Fruit fly (Drosophila melanogaster) whole organism, wandering third instar larva: ENCODE data around the gene bbg.

Experiments used
- Abd-B ChIP-seq: fragments of >200 bp; optimal IDR thresholded peaks from 2 replicates; lab custom pipeline; 2017; ENCODE audit warnings: missing biosample characterization, missing genetic modification characterization
- Hr78 ChIP-seq: fragments of >200 bp; optimal IDR thresholded peaks from 2 replicates; lab custom pipeline; 2017; ENCODE audit warnings: missing biosample characterization, missing genetic modification characterization
- Mio ChIP-seq: sonication (Bioruptor generic); optimal IDR thresholded peaks from 2 replicates; lab custom pipeline; 2016; ENCODE audit warnings: missing biosample characterization, missing genetic modification characterization
- Myc ChIP-seq: fragments of >200 bp; optimal IDR thresholded peaks from 2 replicates; lab custom pipeline; 2017
- N ChIP-seq: fragments of >200 bp; optimal IDR thresholded peaks from 2 replicates; lab custom pipeline; 2018; ENCODE audit warnings: missing biosample characterization, missing external identifiers, missing genetic modification characterization
- Vsx2 ChIP-seq: fragments of 200-300, 225-300 bp; sonication (Bioruptor generic); optimal IDR thresholded peaks from 2 replicates; lab custom pipeline; 2018; ENCODE audit warnings: missing biosample characterization, missing genetic modification characterization; ENCODE audit not compliant: partially characterized antibody
- foxo ChIP-seq, 2 experiments: fragments of 200-800 bp; sonication (Bioruptor generic); optimal IDR thresholded peaks; 2 replicates in 1 of 2; 3 replicates in 1 of 2; lab custom pipeline; 2016 to 2017; ENCODE audit warnings: missing biosample characterization in 2 of 2, missing genetic modification characterization in 2 of 2
- h ChIP-seq: fragments of 200-800 bp; sonication (Bioruptor generic); optimal IDR thresholded peaks from 3 replicates; lab custom pipeline; 2016; ENCODE audit warnings: missing biosample characterization, mild to moderate bottlenecking, missing genetic modification characterization
- pan ChIP-seq: fragments of >200 bp; optimal IDR thresholded peaks from 2 replicates; lab custom pipeline; 2017
- usp ChIP-seq: fragments of >200 bp; optimal IDR thresholded peaks from 2 replicates; lab custom pipeline; 2017; ENCODE audit warnings: missing biosample characterization, missing genetic modification characterization

dm6 chr3L:14562672-14563071 lies 26.6 kb upstream of the bbg start:
- no peak for TF ChIP-seq Hr78 (GFP tag; lab: Kevin White, UChicago)
- peak; percentile 72 for TF ChIP-seq Myc
- no peak for TF ChIP-seq Abd-B
- no peak for TF ChIP-seq N (GFP tag; lab: Kevin White, UChicago)
- TF ChIP-seq h, result no peak
- no peak for TF ChIP-seq pan (lab: Kevin White, UChicago)
- TF ChIP-seq usp (GFP tag; lab: Kevin White, UChicago), result no peak
- no peak for TF ChIP-seq Vsx2
- TF ChIP-seq Mio (GFP tag; lab: Kevin White, UChicago), result no peak
- TF ChIP-seq foxo (GFP tag; optimal IDR thresholded peaks at IDR 0.05; lab: Kevin White, UChicago), result no peak
